Fruit fly (Drosophila melanogaster) whole organism, embryonic: Measurements from ENCODE around the gene mof.

Experiments
- BEAF-32 ChIP-seq: fragments of 200-800 bp; sonication (Bioruptor generic); optimal IDR thresholded peaks from 3 replicates; lab custom pipeline; 2017; ENCODE audit warnings: missing biosample characterization, missing genetic modification characterization, mild to moderate bottlenecking, moderate library complexity, missing genetic modification reagents
- CG11696 ChIP-seq: fragments of 200-800 bp; sonication (Bioruptor generic); IDR thresholded peaks from 2 replicates; pipeline ENCODE4 v1.3.6; 2022; ENCODE audit warnings: missing biosample characterization, missing genetic modification characterization
- CG12219 ChIP-seq: fragments of 200-800 bp; sonication (Bioruptor generic); optimal IDR thresholded peaks from 3 replicates; lab custom pipeline; 2018; ENCODE audit warnings: missing biosample characterization, mild to moderate bottlenecking, missing genetic modification characterization
- CG12659 ChIP-seq: fragments of 200-800 bp; sonication (Bioruptor generic); optimal IDR thresholded peaks from 3 replicates; lab custom pipeline; 2017; ENCODE audit warnings: mild to moderate bottlenecking, missing biosample characterization, missing genetic modification reagents, missing genetic modification characterization
- CG12942 ChIP-seq: fragments of 200-800 bp; sonication (Bioruptor generic); optimal IDR thresholded peaks from 3 replicates; lab custom pipeline; 2016; ENCODE audit warnings: missing biosample characterization, missing genetic modification characterization
- CG13287 ChIP-seq: fragments of 200-800 bp; sonication (Bioruptor generic); IDR thresholded peaks from 2 replicates; pipeline ENCODE4 v1.3.6; 2022; ENCODE audit warnings: missing biosample characterization, missing genetic modification characterization; ENCODE audit not compliant: partially characterized antibody
- CG13624 ChIP-seq: fragments of 200-800 bp; sonication (Bioruptor generic); optimal IDR thresholded peaks from 2 replicates; lab custom pipeline; 2016; ENCODE audit warnings: missing biosample characterization, missing genetic modification characterization
- CG13775 ChIP-seq: fragments of 200-800 bp; sonication (Bioruptor generic); optimal IDR thresholded peaks from 3 replicates; lab custom pipeline; 2017; ENCODE audit warnings: missing biosample characterization, mild to moderate bottlenecking, missing genetic modification characterization
- CG13894 ChIP-seq: fragments of 200-800 bp; sonication (Bioruptor generic); optimal IDR thresholded peaks from 3 replicates; lab custom pipeline; 2018; ENCODE audit warnings: missing biosample characterization, mild to moderate bottlenecking, missing genetic modification characterization, moderate library complexity
- CG14050 ChIP-seq: fragments of 200-800 bp; sonication (Bioruptor generic); IDR thresholded peaks from 3 replicates; pipeline ENCODE4 v1.3.6; 2022; ENCODE audit warnings: missing biosample characterization, missing genetic modification characterization
- CG14667 ChIP-seq: fragments of 200-800 bp; sonication (Bioruptor generic); IDR thresholded peaks from 2 replicates; pipeline ENCODE4 v1.3.6; 2022; ENCODE audit warnings: missing biosample characterization, missing genetic modification characterization
- CG31388 ChIP-seq: fragments of 200-800 bp; sonication (Bioruptor generic); optimal IDR thresholded peaks from 2 replicates; lab custom pipeline; 2016; ENCODE audit warnings: missing biosample characterization, missing genetic modification characterization
- CG32772 ChIP-seq: fragments of 200-800 bp; sonication (Bioruptor generic); IDR thresholded peaks from 2 replicates; pipeline ENCODE4 v1.3.6; 2022; ENCODE audit warnings: missing biosample characterization, missing genetic modification characterization
- CG3726 ChIP-seq: fragments of 200-800 bp; sonication (Bioruptor generic); IDR thresholded peaks from 3 replicates; pipeline ENCODE4, ENCODE4 v1.3.6; 2022; ENCODE audit warnings: missing biosample characterization, missing genetic modification characterization
- CG3838 ChIP-seq: fragments of 200-800 bp; sonication (Bioruptor generic); optimal IDR thresholded peaks from 3 replicates; lab custom pipeline; 2016; ENCODE audit warnings: missing biosample characterization, missing genetic modification characterization
- CG4820 ChIP-seq: fragments of 200-800 bp; sonication (Bioruptor generic); optimal IDR thresholded peaks from 3 replicates; lab custom pipeline; 2016; ENCODE audit warnings: missing biosample characterization, missing genetic modification characterization
- CG5953 ChIP-seq: fragments of 200-800 bp; sonication (Bioruptor generic); IDR thresholded peaks from 2 replicates; pipeline ENCODE4 v1.3.6; 2022; ENCODE audit warnings: missing biosample characterization, missing genetic modification characterization
- CG6654 ChIP-seq: fragments of 200-800 bp; sonication (Bioruptor generic); optimal IDR thresholded peaks from 2 replicates; lab custom pipeline; 2017; ENCODE audit warnings: missing biosample characterization, mild to moderate bottlenecking, missing genetic modification characterization
- CG8089 ChIP-seq: fragments of 200-800 bp; sonication (Bioruptor generic); optimal IDR thresholded peaks from 3 replicates; lab custom pipeline; 2016; ENCODE audit warnings: missing biosample characterization, missing genetic modification characterization
- CG9797 ChIP-seq: fragments of 200-800 bp; sonication (Bioruptor generic); optimal IDR thresholded peaks from 3 replicates; lab custom pipeline; 2018; ENCODE audit warnings: missing biosample characterization, mild to moderate bottlenecking, missing genetic modification characterization
- CG9876 ChIP-seq: fragments of 200-800 bp; sonication (Bioruptor generic); optimal IDR thresholded peaks from 2 replicates; lab custom pipeline; 2016; ENCODE audit warnings: missing biosample characterization, missing genetic modification characterization
- CTCF ChIP-seq: fragments of 200-800 bp; sonication (Bioruptor generic); optimal IDR thresholded peaks from 2 replicates; lab custom pipeline; 2017; ENCODE audit warnings: missing biosample characterization, mild to moderate bottlenecking, missing genetic modification characterization, moderate library complexity
- Deaf1 ChIP-seq: fragments of 200-800 bp; optimal IDR thresholded peaks from 3 replicates; lab custom pipeline; 2019; ENCODE audit warnings: missing biosample characterization, mild to moderate bottlenecking, missing genetic modification characterization, moderate library complexity
- E2f1 ChIP-seq: fragments of 200-800 bp; sonication (Bioruptor generic); IDR thresholded peaks from 2 replicates; pipeline ENCODE4 v1.3.6; 2022; ENCODE audit warnings: missing biosample characterization, missing genetic modification characterization
- ERR ChIP-seq: fragments of 200-800 bp; sonication (Bioruptor generic); optimal IDR thresholded peaks from 2 replicates; lab custom pipeline; 2016; ENCODE audit warnings: missing biosample characterization, missing genetic modification characterization
- Max ChIP-seq: fragments of 200-800 bp; sonication (Bioruptor generic); optimal IDR thresholded peaks from 2 replicates; lab custom pipeline; 2016; ENCODE audit warnings: missing biosample characterization, mild to moderate bottlenecking, missing genetic modification characterization
- Med ChIP-seq: fragments of 200-800 bp; sonication (Bioruptor generic); peaks from one replicate; lab custom pipeline; 2016; ENCODE audit warnings: missing biosample characterization, missing genetic modification characterization, mild to moderate bottlenecking, inconsistent platforms, moderate library complexity
- Meics ChIP-seq: fragments of 200-800 bp; sonication (Bioruptor generic); optimal IDR thresholded peaks from 2 replicates; lab custom pipeline; 2017; ENCODE audit warnings: missing biosample characterization, mild to moderate bottlenecking, missing genetic modification characterization
- NC2β ChIP-seq: fragments of 200-800 bp; sonication (Bioruptor generic); optimal IDR thresholded peaks from 2 replicates; lab custom pipeline; 2016; ENCODE audit warnings: missing biosample characterization, missing genetic modification characterization
- Oli ChIP-seq: fragments of 200-800 bp; sonication (Bioruptor generic); optimal IDR thresholded peaks from 2 replicates; lab custom pipeline; 2018; ENCODE audit warnings: missing biosample characterization, mild to moderate bottlenecking, missing genetic modification characterization, moderate library complexity
- Optix ChIP-seq: fragments of 200-800 bp; sonication (Bioruptor generic); IDR thresholded peaks from 3 replicates; pipeline ENCODE4 v1.3.6; 2022; ENCODE audit warnings: missing biosample characterization, missing genetic modification characterization
- Side ChIP-seq: fragments of 200-800 bp; sonication (Bioruptor generic); optimal IDR thresholded peaks from 2 replicates; lab custom pipeline; 2016; ENCODE audit warnings: missing biosample characterization, missing genetic modification characterization
- TFAM ChIP-seq: fragments of 200-800 bp; sonication (Bioruptor generic); optimal IDR thresholded peaks from 2 replicates; lab custom pipeline; 2017; ENCODE audit warnings: missing biosample characterization, missing genetic modification characterization, inconsistent platforms
- Xrp1 ChIP-seq: fragments of 200-800 bp; sonication (Bioruptor generic); IDR thresholded peaks from 2 replicates; pipeline ENCODE4 v1.3.6; 2022; ENCODE audit warnings: missing biosample characterization, missing genetic modification characterization
- chinmo ChIP-seq: fragments of 200-800 bp; sonication (Bioruptor generic); IDR thresholded peaks from 4 replicates; pipeline ENCODE4 v1.3.6; 2022; ENCODE audit warnings: missing biosample characterization, missing genetic modification characterization; ENCODE audit not compliant: partially characterized antibody
- ftz-f1 ChIP-seq: fragments of 200-800 bp; sonication (Bioruptor generic); optimal IDR thresholded peaks from 2 replicates; lab custom pipeline; 2016; ENCODE audit warnings: missing biosample characterization, missing genetic modification characterization
- grn ChIP-seq: fragments of 200-800 bp; sonication (Bioruptor generic); optimal IDR thresholded peaks from 3 replicates; lab custom pipeline; 2017; ENCODE audit warnings: missing biosample characterization, missing genetic modification characterization
- ham ChIP-seq: fragments of 200-800 bp; sonication (Bioruptor generic); IDR thresholded peaks from 2 replicates; pipeline ENCODE4 v1.3.6; 2022; ENCODE audit warnings: missing biosample characterization, missing genetic modification characterization
- hb ChIP-seq: fragments of 200-800 bp; sonication (Bioruptor generic); IDR thresholded peaks from 3 replicates; pipeline ENCODE4 v1.3.6; 2022; ENCODE audit warnings: missing biosample characterization, missing genetic modification characterization; ENCODE audit not compliant: partially characterized antibody
- insv ChIP-seq, 2 experiments: fragments of 200-800 bp; sonication (Bioruptor generic); optimal IDR thresholded peaks; 3 replicates each; lab custom pipeline; 2016 to 2018; ENCODE audit warnings: missing biosample characterization in 2 of 2, missing genetic modification characterization in 2 of 2
- mirr ChIP-seq: fragments of 200-800 bp; sonication (Bioruptor generic); optimal IDR thresholded peaks from 3 replicates; lab custom pipeline; 2018; ENCODE audit warnings: missing biosample characterization, mild to moderate bottlenecking, missing genetic modification characterization
- pros ChIP-seq: fragments of 200-800 bp; sonication (Bioruptor generic); optimal IDR thresholded peaks from 3 replicates; lab custom pipeline; 2019; ENCODE audit warnings: missing biosample characterization, mild to moderate bottlenecking, missing genetic modification characterization, moderate library complexity
- psq ChIP-seq: fragments of 200-800 bp; sonication (Bioruptor generic); optimal IDR thresholded peaks from 2 replicates; lab custom pipeline; 2017; ENCODE audit warnings: missing biosample characterization, missing genetic modification characterization
- salm ChIP-seq: fragments of 200-800 bp; sonication (Bioruptor generic); optimal IDR thresholded peaks from 2 replicates; lab custom pipeline; 2018; ENCODE audit warnings: missing biosample characterization, mild to moderate bottlenecking, missing genetic modification characterization
- sc ChIP-seq, 3 experiments: fragments of >200 bp in 2 of 3; fragments of 200-800 bp in 1 of 3; sonication (Bioruptor generic) in 1 of 3; optimal IDR thresholded peaks; 2 replicates in 2 of 3; 3 replicates in 1 of 3; lab custom pipeline; 2017; ENCODE audit warnings: mild to moderate bottlenecking in 1 of 3, missing biosample characterization in 1 of 3, missing genetic modification characterization in 1 of 3, missing genetic modification reagents in 1 of 3
- sima ChIP-seq: fragments of 200-800 bp; sonication (Bioruptor generic); optimal IDR thresholded peaks from 2 replicates; lab custom pipeline; 2016; ENCODE audit warnings: missing biosample characterization, missing genetic modification characterization
- sisA ChIP-seq: fragments of 200-800 bp; sonication (Bioruptor generic); IDR thresholded peaks from 2 replicates; pipeline ENCODE4 v1.3.6; 2022; ENCODE audit warnings: missing biosample characterization, missing genetic modification characterization
- stc ChIP-seq: fragments of 200-800 bp; sonication (Bioruptor generic); IDR thresholded peaks from 2 replicates; pipeline ENCODE4 v1.3.6; 2022; ENCODE audit warnings: missing biosample characterization, missing genetic modification characterization
- tll ChIP-seq, 2 experiments: fragments of 200-800 bp in 1 of 2; fragments of >200 bp in 1 of 2; sonication (Bioruptor generic) in 1 of 2; optimal IDR thresholded peaks; 2 replicates each; lab custom pipeline; 2017 to 2019; ENCODE audit warnings: missing biosample characterization in 2 of 2, missing genetic modification characterization in 2 of 2, mild to moderate bottlenecking in 1 of 2, moderate library complexity in 1 of 2
- zen2 ChIP-seq: fragments of 200-800 bp; sonication (Bioruptor generic); IDR thresholded peaks from 3 replicates; pipeline ENCODE4 v1.3.6; 2022; ENCODE audit warnings: missing biosample characterization, missing genetic modification characterization; ENCODE audit not compliant: partially characterized antibody

Gene mof

dm6 chrX:5918499-5919126 lies 42.0 kb upstream of the mof start (continued):
- TF ChIP-seq CG12942 (GFP tag; lab: Kevin White, UChicago) (peak; percentile 99), Deaf1 (peak; percentile 85), CG3726 (peak; percentile 100), zen2 (GFP tag; lab: Robert Waterston, UW) (no peak), sima (GFP tag; lab: Kevin White, UChicago) (peak; percentile 94), Oli (tag; lab: Kevin White, UChicago) (peak; percentile 99), Side (GFP tag; lab: Kevin White, UChicago) (peak; percentile 99), tll (GFP tag; optimal IDR thresholded peaks at IDR 0.05; lab: Kevin White, UChicago) (peak in 1 of 2 experiments; percentile 20), CG13775 (peak; percentile 96), CG9876 (peak; percentile 97), Med (GFP tag; lab: Kevin White, UChicago) (peak; percentile 100), salm (tag; lab: Kevin White, UChicago) (peak; percentile 97), NC2β (peak; percentile 98), E2f1 (GFP tag; lab: Robert Waterston, UW) (peak; percentile 99), CG8089 (GFP tag; lab: Kevin White, UChicago) (peak; percentile 98), hb (GFP tag; lab: Robert Waterston, UW) (peak; percentile 72; the same call in 2 of the 3 replicates), CG9797 (GFP tag; lab: Kevin White, UChicago) (peak; percentile 57), sc (optimal IDR thresholded peaks at IDR 0.05; lab: Kevin White, UChicago) (no peak), sc (GFP tag; optimal IDR thresholded peaks at IDR 0.05; lab: Kevin White, UChicago) (peak; percentile 94), psq (GFP tag; lab: Kevin White, UChicago) (peak; percentile 97), insv (GFP tag; optimal IDR thresholded peaks at IDR 0.05; lab: Kevin White, UChicago) (peak in 1 of 2 experiments; percentile 70), TFAM (GFP tag; lab: Kevin White, UChicago) (peak; percentile 85), Xrp1 (GFP tag; lab: Robert Waterston, UW) (peak; percentile 99), mirr (GFP tag; lab: Kevin White, UChicago) (peak; percentile 99), CG14050 (GFP tag; lab: Robert Waterston, UW) (peak; percentile 99), CG13624 (peak; percentile 99), CG5953 (GFP tag; lab: Robert Waterston, UW) (peak; percentile 99), CG31388 (GFP tag; lab: Kevin White, UChicago) (peak; percentile 97), ERR (GFP tag; lab: Kevin White, UChicago) (peak; percentile 99), CG12219 (GFP tag; lab: Kevin White, UChicago) (peak; percentile 98), chinmo (peak; percentile 89; the same call in 2 of the 4 replicates), CG13894 (tag; lab: Kevin White, UChicago) (peak; percentile 99), CG14667 (GFP tag; lab: Robert Waterston, UW) (peak; percentile 99), CG12659 (peak; percentile 99), Optix (GFP tag; lab: Robert Waterston, UW) (peak; percentile 99), ham (GFP tag; lab: Robert Waterston, UW) (peak; percentile 98), grn (peak; percentile 85), CG32772 (GFP tag; lab: Robert Waterston, UW) (peak; percentile 100), CG3838 (GFP tag; lab: Kevin White, UChicago) (peak; percentile 95), CG4820 (GFP tag; lab: Kevin White, UChicago) (peak; percentile 98), CG11696 (GFP tag; lab: Robert Waterston, UW) (peak; percentile 95), Max (GFP tag; lab: Kevin White, UChicago) (peak; percentile 97), CG6654 (GFP tag; lab: Kevin White, UChicago) (peak; percentile 93), CG13287 (GFP tag; lab: Robert Waterston, UW) (peak; percentile 77), BEAF-32 (peak; percentile 33), ftz-f1 (GFP tag; lab: Kevin White, UChicago) (peak; percentile 96), stc (GFP tag; lab: Robert Waterston, UW) (peak; percentile 99), Meics (GFP tag; lab: Kevin White, UChicago) (peak; percentile 99), pros (GFP tag; lab: Kevin White, UChicago) (peak; percentile 24), sisA (GFP tag; lab: Robert Waterston, UW) (peak; percentile 100), CTCF (GFP tag; lab: Kevin White, UChicago) (peak; percentile 71)
